Worm (Caenorhabditis elegans) whole organism, L2 larva: ENCODE data around the gene arle-14.
A peak's percentile ranks its signal among the peaks of the same experiment; 100 is the strongest.

ENCODE experiments used
- C34F6.9 ChIP-seq: fragments of 150-350 bp; optimal IDR thresholded peaks from 2 replicates; lab custom pipeline; 2014; ENCODE audit warnings: missing biosample characterization, missing genetic modification characterization
- F13H6.1 ChIP-seq: sonication (generic microtip); optimal IDR thresholded peaks from 2 replicates; lab custom pipeline; 2016; ENCODE audit warnings: missing genetic modification characterization, missing compliant biosample characterization
- R02D3.7 ChIP-seq: fragments of 150-350 bp; optimal IDR thresholded peaks from 2 replicates; lab custom pipeline; 2014; ENCODE audit warnings: missing biosample characterization, missing genetic modification characterization
- Y55F3AM.14 ChIP-seq: fragments of 200-800 bp; sonication (Bioruptor generic); optimal IDR thresholded peaks from 2 replicates; lab custom pipeline; 2018; ENCODE audit warnings: mild to moderate bottlenecking, missing genetic modification characterization, missing compliant biosample characterization
- alr-1 ChIP-seq: fragments of 150-350 bp; optimal IDR thresholded peaks from 2 replicates; lab custom pipeline; 2014; ENCODE audit warnings: missing biosample characterization, missing genetic modification characterization
- blmp-1 ChIP-seq: sonication (generic microtip); optimal IDR thresholded peaks from 2 replicates; lab custom pipeline; 2017; ENCODE audit warnings: missing genetic modification characterization, mild to moderate bottlenecking, missing compliant biosample characterization, antibody characterized with exemption, moderate library complexity; ENCODE audit not compliant: insufficient read depth
- ceh-16 ChIP-seq: fragments of 150-350 bp; optimal IDR thresholded peaks from 2 replicates; lab custom pipeline; 2014; ENCODE audit warnings: missing biosample characterization, missing genetic modification characterization
- crh-2 ChIP-seq: sonication (generic microtip); optimal IDR thresholded peaks from 2 replicates; lab custom pipeline; 2017; ENCODE audit warnings: missing biosample characterization, missing genetic modification characterization
- elt-3 ChIP-seq: sonication (generic microtip); optimal IDR thresholded peaks from 2 replicates; lab custom pipeline; 2017; ENCODE audit warnings: missing biosample characterization, missing genetic modification characterization
- fos-1 ChIP-seq: fragments of 150-350 bp; optimal IDR thresholded peaks from 2 replicates; lab custom pipeline; 2014; ENCODE audit warnings: missing biosample characterization, missing genetic modification characterization
- gmeb-1 ChIP-seq: fragments of 150-350 bp; optimal IDR thresholded peaks from 2 replicates; lab custom pipeline; 2014; ENCODE audit warnings: missing biosample characterization, missing genetic modification characterization
- lin-11 ChIP-seq: fragments of 150-350 bp; sonication (generic microtip); optimal IDR thresholded peaks from 2 replicates; lab custom pipeline; 2014; ENCODE audit warnings: missing biosample characterization, missing genetic modification characterization, inconsistent platforms, mixed read lengths
- lin-13 ChIP-seq: fragments of 150-350 bp; optimal IDR thresholded peaks from 2 replicates; lab custom pipeline; 2014; ENCODE audit warnings: missing biosample characterization, missing genetic modification reagents, missing genetic modification characterization
- lin-39 ChIP-seq: fragments of 150-350 bp; optimal IDR thresholded peaks from 2 replicates; lab custom pipeline; 2014; ENCODE audit warnings: missing biosample characterization, missing genetic modification reagents, missing genetic modification characterization
- lsy-2 ChIP-seq, 2 experiments: fragments of 150-350 bp in 1 of 2; sonication (generic microtip) in 1 of 2; optimal IDR thresholded peaks; 2 replicates each; lab custom pipeline; 2014 to 2017; ENCODE audit warnings: missing biosample characterization in 2 of 2, missing genetic modification characterization in 2 of 2
- mab-5 ChIP-seq: fragments of 150-350 bp; optimal IDR thresholded peaks from 2 replicates; lab custom pipeline; 2014; ENCODE audit warnings: missing biosample characterization, missing genetic modification characterization
- nhr-10 ChIP-seq: sonication (generic microtip); optimal IDR thresholded peaks from 2 replicates; lab custom pipeline; 2017; ENCODE audit warnings: missing biosample characterization, missing genetic modification characterization
- nhr-12 ChIP-seq: fragments of 150-350 bp; optimal IDR thresholded peaks from 2 replicates; lab custom pipeline; 2014; ENCODE audit warnings: missing biosample characterization, missing genetic modification characterization
- nhr-129 ChIP-seq: fragments of 150-350 bp; optimal IDR thresholded peaks from 2 replicates; lab custom pipeline; 2014; ENCODE audit warnings: missing biosample characterization, missing genetic modification characterization
- nhr-21 ChIP-seq: fragments of 150-350 bp; optimal IDR thresholded peaks from 2 replicates; lab custom pipeline; 2014; ENCODE audit warnings: missing biosample characterization, missing genetic modification characterization
- nhr-23 ChIP-seq: fragments of 150-350 bp; optimal IDR thresholded peaks from 2 replicates; lab custom pipeline; 2014; ENCODE audit warnings: missing biosample characterization, missing genetic modification reagents, missing genetic modification characterization
- nhr-237 ChIP-seq: fragments of 150-350 bp; optimal IDR thresholded peaks from 2 replicates; lab custom pipeline; 2014; ENCODE audit warnings: missing biosample characterization, missing genetic modification characterization
- nhr-25 ChIP-seq: fragments of 150-350 bp; sonication (generic microtip); optimal IDR thresholded peaks from 3 replicates; lab custom pipeline; 2014; ENCODE audit warnings: missing biosample characterization, missing genetic modification characterization
- nhr-77 ChIP-seq: fragments of 150-350 bp; optimal IDR thresholded peaks from 2 replicates; lab custom pipeline; 2014; ENCODE audit warnings: missing biosample characterization, missing genetic modification characterization
- sma-3 ChIP-seq: sonication (generic microtip); optimal IDR thresholded peaks from 2 replicates; lab custom pipeline; 2016; ENCODE audit warnings: missing genetic modification reagents, missing genetic modification characterization, missing compliant biosample characterization
- sma-9 ChIP-seq, 2 experiments: fragments of 150-350 bp in 1 of 2; sonication (generic microtip) in 1 of 2; optimal IDR thresholded peaks; 2 replicates each; lab custom pipeline; 2014 to 2016; ENCODE audit warnings: missing genetic modification characterization in 2 of 2, mild to moderate bottlenecking in 1 of 2, missing biosample characterization in 1 of 2, missing compliant biosample characterization in 1 of 2, missing genetic modification reagents in 1 of 2, moderate library complexity in 1 of 2
- snpc-4 ChIP-seq: fragments of 150-350 bp; optimal IDR thresholded peaks from 2 replicates; lab custom pipeline; 2014; ENCODE audit warnings: missing biosample characterization, missing genetic modification characterization
- unc-55 ChIP-seq: fragments of 150-350 bp; sonication (generic microtip); optimal IDR thresholded peaks from 3 replicates; lab custom pipeline; 2014; ENCODE audit warnings: missing biosample characterization, missing genetic modification reagents, missing genetic modification characterization
- unc-62 ChIP-seq: fragments of 150-350 bp; optimal IDR thresholded peaks from 2 replicates; lab custom pipeline; 2014; ENCODE audit warnings: missing biosample characterization, missing genetic modification reagents, missing genetic modification characterization
- ztf-11 ChIP-seq: sonication (generic microtip); optimal IDR thresholded peaks from 2 replicates; lab custom pipeline; 2017; ENCODE audit warnings: missing biosample characterization, missing genetic modification characterization

The arle-14 gene

DNA sequence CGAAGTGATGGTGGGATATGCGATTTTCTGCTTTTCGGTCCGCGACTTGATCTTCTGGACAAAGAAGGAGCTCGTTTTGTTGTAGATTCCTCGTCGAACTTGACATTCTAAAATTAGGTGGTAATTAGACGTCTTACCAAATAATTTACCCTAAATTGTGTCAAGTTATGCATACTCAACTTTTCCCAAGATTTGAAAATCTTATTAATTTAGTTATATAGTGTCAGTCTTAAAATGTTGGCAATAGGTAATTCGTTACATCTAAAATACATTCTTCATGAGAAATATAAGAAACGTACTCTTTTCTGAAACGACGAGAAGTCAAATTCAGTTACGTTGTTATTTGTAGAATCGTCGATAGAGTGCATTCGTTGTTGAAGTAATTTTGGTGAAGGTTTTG, 14.8 kb downstream of the arle-14 start:
- TF ChIP-seq nhr-77 (tag; lab: Kevin White, UChicago) (no peak), alr-1 (tag; lab: Kevin White, UChicago) (no peak), elt-3 (tag; lab: Kevin White, UChicago) (no peak), Y55F3AM.14 (no peak), C34F6.9 (no peak), snpc-4 (no peak), mab-5 (tag; lab: Kevin White, UChicago) (no peak), lin-39 (no peak), ztf-11 (tag; lab: Kevin White, UChicago) (no peak), nhr-12 (tag; lab: Kevin White, UChicago) (no peak), lsy-2 (tag; optimal IDR thresholded peaks at IDR 0.05; lab: Kevin White, UChicago) (no peak), lin-13 (no peak), gmeb-1 (no peak), nhr-237 (no peak), lin-11 (tag; lab: Kevin White, UChicago) (no peak), sma-9 (GFP tag; optimal IDR thresholded peaks at IDR 0.05; lab: Kevin White, UChicago) (no peak), sma-9 (tag; optimal IDR thresholded peaks at IDR 0.05; lab: Kevin White, UChicago) (no peak)

DNA sequence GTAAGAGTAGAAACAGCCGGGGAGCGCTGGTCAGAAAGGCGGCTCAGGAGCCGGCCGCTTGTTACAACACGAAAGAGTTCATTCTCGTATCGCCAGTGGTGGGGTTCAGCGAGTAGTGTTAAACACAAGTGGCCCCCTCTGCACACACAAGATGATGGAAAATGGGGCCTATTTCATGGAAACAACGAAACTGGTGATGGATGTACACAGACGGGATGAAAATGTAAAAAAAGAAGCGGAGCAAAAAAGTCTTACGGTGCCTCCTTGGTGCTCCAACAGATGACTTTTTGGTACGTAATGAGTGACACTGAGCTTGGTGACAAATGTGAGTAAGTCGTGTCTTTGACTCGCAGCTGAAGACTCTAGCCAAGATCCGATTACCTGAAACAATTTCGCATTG, 15.3 kb downstream of the arle-14 start:
- TF ChIP-seq nhr-129, result peak; percentile 50
- TF ChIP-seq nhr-23 (tag; lab: Kevin White, UChicago), result no peak
- TF ChIP-seq, all 48 proteins: peak for 1

DNA sequence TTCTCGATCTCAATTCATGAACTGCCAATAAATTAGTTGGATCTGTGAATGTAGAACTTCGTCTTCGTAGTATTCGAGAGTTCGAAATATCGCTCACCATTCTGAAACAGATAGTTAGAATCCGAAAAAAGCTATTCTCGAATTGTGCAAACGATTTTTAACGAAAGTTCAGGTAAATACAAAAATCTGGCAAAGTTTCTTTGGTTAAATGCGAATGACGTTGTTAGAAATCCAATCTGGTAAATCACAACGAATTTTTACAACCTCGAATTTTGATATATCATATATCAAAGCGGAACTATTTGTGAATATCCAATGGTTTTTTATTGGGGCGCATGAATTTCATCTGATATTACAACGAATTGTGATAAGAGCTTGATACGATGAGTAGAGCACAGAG, 16.5 kb downstream of the arle-14 start, which contains the start of gene hpo-28:
TSS of gene hpo-28 (minus strand) at position 101 of the 400 bp plus-strand sequence.
- TF ChIP-seq nhr-10 (tag; lab: Kevin White, UChicago) (no peak), crh-2 (no peak), lin-13 (no peak), unc-62 (GFP tag; lab: Kevin White, UChicago) (no peak)

DNA sequence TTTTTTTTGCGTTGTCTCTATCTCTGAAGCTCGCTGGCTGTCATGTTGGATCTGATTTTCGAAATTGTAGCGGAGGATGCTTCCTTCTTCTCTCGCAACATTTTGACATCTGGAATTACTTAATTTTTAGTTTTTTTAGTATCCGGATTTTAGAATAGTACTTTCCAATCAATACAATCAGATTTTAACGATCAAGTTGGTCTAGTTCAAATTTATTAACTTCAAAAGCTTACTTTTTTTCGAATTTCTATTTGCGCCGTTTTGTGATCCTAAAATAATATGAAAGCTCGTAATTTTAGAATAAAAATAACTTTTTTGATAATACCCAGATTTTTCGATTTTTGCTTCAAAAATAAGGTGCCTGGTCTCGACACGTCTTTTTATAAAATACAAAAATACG, 17.3 kb downstream of the arle-14 start, which contains the start of gene B0336.12:
TSS of gene B0336.12 (minus strand) at position 101 of the 400 bp plus-strand sequence.
- TF ChIP-seq lin-13 (no peak), nhr-129 (no peak)

DNA sequence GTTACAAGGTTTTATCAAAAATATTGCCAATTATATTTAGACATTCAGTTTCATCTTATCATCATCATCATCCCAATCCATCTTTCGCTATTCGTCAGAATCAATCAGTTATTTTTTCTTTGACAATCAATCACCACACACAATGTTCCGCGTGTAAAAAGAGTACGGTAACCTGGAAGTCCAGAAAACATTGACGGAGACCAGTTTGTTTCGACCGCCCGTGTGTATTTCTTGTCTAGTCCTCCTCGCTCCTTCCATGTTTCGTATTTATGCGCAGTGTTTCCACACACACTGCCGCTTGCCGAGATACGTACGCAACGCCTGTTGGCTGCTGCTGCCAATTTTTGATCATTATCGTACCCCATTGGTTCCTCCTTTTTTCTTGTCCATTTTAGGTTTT, 18.0 kb downstream of the arle-14 start:
- TF ChIP-seq lsy-2 (tag; optimal IDR thresholded peaks at IDR 0.05; lab: Kevin White, UChicago) (peak in 1 of 2 experiments; percentile 81), nhr-25 (tag; lab: Kevin White, UChicago) (no peak), blmp-1 (tag; lab: Kevin White, UChicago) (peak; percentile 7), lin-13 (peak; percentile 5), sma-3 (GFP tag; lab: Kevin White, UChicago) (peak; percentile 29), lin-11 (tag; lab: Kevin White, UChicago) (no peak), sma-9 (GFP tag; optimal IDR thresholded peaks at IDR 0.05; lab: Kevin White, UChicago) (peak; percentile 43), sma-9 (tag; optimal IDR thresholded peaks at IDR 0.05; lab: Kevin White, UChicago) (no peak), F13H6.1 (tag; lab: Kevin White, UChicago) (no peak), alr-1 (tag; lab: Kevin White, UChicago) (no peak), ceh-16 (tag; lab: Kevin White, UChicago) (no peak), nhr-237 (no peak), gmeb-1 (peak; percentile 10), unc-55 (no peak), nhr-21 (tag; lab: Kevin White, UChicago) (peak; percentile 83), fos-1 (peak; percentile 36), nhr-129 (peak; percentile 26)

DNA sequence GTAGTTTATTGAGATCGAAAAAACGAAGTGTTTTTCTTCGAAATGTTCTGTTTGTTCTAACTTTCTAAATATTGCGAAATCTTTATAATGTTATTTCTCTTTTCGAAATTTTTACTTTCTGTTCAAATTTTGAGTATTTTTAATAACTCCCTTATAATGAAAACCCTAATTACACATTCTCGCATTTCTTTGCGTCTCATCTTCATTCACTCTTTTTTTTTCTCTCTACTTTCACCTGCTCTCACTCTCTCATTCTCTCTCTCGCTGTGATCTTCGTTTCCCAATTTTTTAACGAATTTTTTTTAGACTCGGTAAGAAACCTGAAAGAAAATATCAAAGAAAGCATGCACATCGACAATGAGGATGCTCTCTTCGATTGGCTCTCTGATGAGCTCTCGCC, 18.5 kb downstream of the arle-14 start, which contains the start of gene rbm-26:
TSS of gene rbm-26 (plus strand) at position 301 of the 400 bp plus-strand sequence.
- TF ChIP-seq nhr-12 (tag; lab: Kevin White, UChicago), result no peak
- no peak for TF ChIP-seq nhr-25 (tag; lab: Kevin White, UChicago)
- no peak for TF ChIP-seq R02D3.7
- TF ChIP-seq unc-55, result peak; percentile 24
